Worm (Caenorhabditis elegans): Measurements from ENCODE around the gene irld-26.

ce11 chrV:16211713-16212112, 6.7 kb downstream of the irld-26 start:
- TF ChIP-seq nhr-80 (tag; optimal IDR thresholded peaks at IDR 0.05) (no peak), mxl-1 (tag; optimal IDR thresholded peaks at IDR 0.05) (no peak), D2030.7 (GFP tag; IDR thresholded peaks at IDR 0.05) (no peak), ceh-79 (tag; optimal IDR thresholded peaks at IDR 0.05) (no peak), hrde-1 (tag; optimal IDR thresholded peaks at IDR 0.05; ENCODE audit: borderline replicate concordance) (no peak), chd-7 (tag; optimal IDR thresholded peaks at IDR 0.05) (no peak), athp-1 (tag; optimal IDR thresholded peaks at IDR 0.05) (no peak), attf-3 (GFP tag; conservative IDR thresholded peaks at IDR 0.05) (no peak), tlf-1 (GFP tag; optimal IDR thresholded peaks at IDR 0.05) (no peak), F22D6.2 (tag; optimal IDR thresholded peaks at IDR 0.05) (no peak), hlh-26 (GFP tag; conservative IDR thresholded peaks at IDR 0.05) (no peak)

Measured in whole organism, young adult.